Fruit fly (Drosophila melanogaster): ENCODE measurements around the gene ome.

ome gene

DNA sequence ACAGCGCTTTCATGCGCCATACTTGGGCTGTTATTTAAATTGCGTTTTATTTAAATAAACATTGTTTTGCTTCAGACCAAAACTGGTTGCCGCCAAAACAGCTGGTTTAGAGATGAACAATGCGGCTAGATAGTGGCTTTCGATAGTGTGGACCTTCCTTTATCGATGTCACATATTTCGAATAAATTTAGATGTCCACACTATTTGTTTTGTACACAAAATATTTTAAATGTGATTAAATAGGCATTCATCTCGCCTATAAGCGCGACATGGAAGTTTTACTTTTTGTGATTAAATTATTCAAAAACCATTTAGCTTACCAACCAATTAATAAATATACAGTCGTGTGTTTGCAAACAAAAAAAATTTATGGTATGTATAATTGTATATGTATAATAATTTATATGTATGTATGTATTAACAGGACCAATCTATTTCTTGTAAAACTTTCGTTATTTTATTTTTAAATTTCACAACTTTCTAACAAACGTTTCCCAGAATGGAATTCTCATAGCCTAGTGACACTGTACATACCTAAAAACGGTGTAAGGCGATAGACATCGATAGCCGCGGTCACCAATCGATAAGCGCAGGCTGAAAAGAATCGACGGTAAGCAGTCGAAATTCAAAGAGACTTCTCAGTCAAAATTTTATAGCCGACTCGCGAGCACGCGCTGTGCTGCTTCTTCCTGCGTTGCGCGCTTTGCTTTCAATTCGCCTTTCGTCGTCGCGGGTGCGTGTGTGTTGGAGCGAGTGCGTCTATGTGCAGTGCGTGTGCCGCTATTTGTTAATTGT is 40.5 kb upstream of the ome start, which contains the start of the genes RecQ5 and dlp (continued):
- TF ChIP-seq CG18262 (tag; optimal IDR thresholded peaks at IDR 0.05) (peak; percentile 76), tx (GFP tag; optimal IDR thresholded peaks at IDR 0.05) (peak; percentile 47), CG1529 (GFP tag; optimal IDR thresholded peaks at IDR 0.05) (peak; percentile 38), fd96Cb (tag; optimal IDR thresholded peaks at IDR 0.05) (peak; percentile 76), zf30C (GFP tag; optimal IDR thresholded peaks at IDR 0.05) (peak; percentile 25), CG12744 (GFP tag; optimal IDR thresholded peaks at IDR 0.05) (peak; percentile 12), Hr78 (GFP tag; optimal IDR thresholded peaks at IDR 0.05) (peak in 1 of 2 experiments; percentile 22), CG9932 (GFP tag; IDR thresholded peaks at IDR 0.05) (peak; percentile 94), CG13894 (tag; optimal IDR thresholded peaks at IDR 0.05) (peak; percentile 65), ind (GFP tag; optimal IDR thresholded peaks at IDR 0.05) (peak; percentile 87), CG17802 (tag; optimal IDR thresholded peaks at IDR 0.05) (no peak), Dll (GFP tag; IDR thresholded peaks at IDR 0.05; ENCODE audit: partially characterized antibody) (peak; percentile 84), dysf (GFP tag; IDR thresholded peaks at IDR 0.05) (peak; percentile 81), zen (tag; optimal IDR thresholded peaks at IDR 0.05) (peak; percentile 40), CG9876 (GFP tag; optimal IDR thresholded peaks at IDR 0.05) (no peak), zfh2 (GFP tag; optimal IDR thresholded peaks at IDR 0.05) (peak; percentile 62), CG30403 (GFP tag; optimal IDR thresholded peaks at IDR 0.05) (peak; percentile 92), CG11398 (GFP tag; optimal IDR thresholded peaks at IDR 0.05) (no peak), trem (tag; optimal IDR thresholded peaks at IDR 0.05) (peak; percentile 66), CG16813 (GFP tag; IDR thresholded peaks at IDR 0.05; ENCODE audit: partially characterized antibody) (peak; percentile 89), CG8089 (GFP tag; optimal IDR thresholded peaks at IDR 0.05) (no peak), esg (GFP tag; conservative IDR thresholded peaks at IDR 0.05) (peak; percentile 78), dpn (GFP tag; optimal IDR thresholded peaks at IDR 0.05) (peak; percentile 72 to 88), Sry-β (GFP tag; optimal IDR thresholded peaks at IDR 0.05) (peak; percentile 51), C15 (GFP tag; IDR thresholded peaks at IDR 0.05) (no peak), sug (tag; optimal IDR thresholded peaks at IDR 0.05) (peak; percentile 80), tup (GFP tag; optimal IDR thresholded peaks at IDR 0.05) (peak; percentile 43), inv (GFP tag; IDR thresholded peaks at IDR 0.05; ENCODE audit: partially characterized antibody) (peak; percentile 80), CG11723 (GFP tag; optimal IDR thresholded peaks at IDR 0.05) (peak; percentile 56), Rx (GFP tag; IDR thresholded peaks at IDR 0.05) (no peak; the same call in 1 of the 2 replicates), CG6765 (GFP tag; optimal IDR thresholded peaks at IDR 0.05) (peak; percentile 42), Hr3 (GFP tag; optimal IDR thresholded peaks at IDR 0.05) (peak; percentile 88), Stat92E (GFP tag; optimal IDR thresholded peaks at IDR 0.05) (peak in 1 of 3 experiments; percentile 84), CG2712 (tag; optimal IDR thresholded peaks at IDR 0.05) (peak; percentile 70), lola (GFP tag; optimal IDR thresholded peaks at IDR 0.05) (peak in 1 of 3 experiments; percentile 82), Tbp (GFP tag; optimal IDR thresholded peaks at IDR 0.05) (no peak), Fer1 (GFP tag; optimal IDR thresholded peaks at IDR 0.05) (peak; percentile 56), dmrt99B (tag; optimal IDR thresholded peaks at IDR 0.05) (peak; percentile 79), CG32532 (GFP tag; IDR thresholded peaks at IDR 0.05) (peak; percentile 70), CG3281 (GFP tag; optimal IDR thresholded peaks at IDR 0.05) (peak; percentile 63), stc (GFP tag; IDR thresholded peaks at IDR 0.05) (peak; percentile 42; the same call in 1 of the 2 replicates), Neu2 (GFP tag; optimal IDR thresholded peaks at IDR 0.05; ENCODE audit: borderline replicate concordance) (peak; percentile 7), tgo (GFP tag; IDR thresholded peaks at IDR 0.05) (peak; percentile 65), GATAe (GFP tag; conservative IDR thresholded peaks at IDR 0.05) (no peak), CG7839 (tag; optimal IDR thresholded peaks at IDR 0.05) (peak; percentile 81), Usf (GFP tag; optimal IDR thresholded peaks at IDR 0.05) (peak; percentile 46), klu (GFP tag; IDR thresholded peaks at IDR 0.05) (no peak), Blimp-1 (GFP tag; optimal IDR thresholded peaks at IDR 0.05) (peak; percentile 69)

Data from whole organism, embryonic.